Fruit fly (Drosophila melanogaster) whole organism, prepupa: ENCODE data around the gene Ser12.

Source experiments
- Blimp-1 ChIP-seq: fragments of 200-800 bp; sonication (Bioruptor generic); optimal IDR thresholded peaks from 3 replicates; lab custom pipeline; 2017; ENCODE audit warnings: missing biosample characterization, missing genetic modification characterization, mild to moderate bottlenecking, moderate library complexity, missing genetic modification reagents
- CG10631 ChIP-seq: fragments of 200-800 bp; sonication (Bioruptor generic); optimal IDR thresholded peaks from 2 replicates; lab custom pipeline; 2016; ENCODE audit warnings: missing biosample characterization, missing genetic modification characterization
- CG11294 ChIP-seq: fragments of 200-800 bp; sonication (Bioruptor generic); IDR thresholded peaks from 2 replicates; pipeline ENCODE4 v1.3.6; 2022; ENCODE audit warnings: missing biosample characterization, missing genetic modification characterization
- CG11762 ChIP-seq: fragments of 200-800 bp; sonication (Bioruptor generic); optimal IDR thresholded peaks from 3 replicates; lab custom pipeline; 2016; ENCODE audit warnings: missing biosample characterization, missing genetic modification characterization; ENCODE audit not compliant: insufficient read depth
- CG11902 ChIP-seq: fragments of 200-800 bp; sonication (Bioruptor generic); optimal IDR thresholded peaks from 3 replicates; lab custom pipeline; 2016; ENCODE audit warnings: missing biosample characterization, missing genetic modification characterization
- CG15336 ChIP-seq: fragments of 200-800 bp; sonication (Bioruptor generic); IDR thresholded peaks from 2 replicates; pipeline ENCODE4 v1.3.6; 2022; ENCODE audit warnings: missing biosample characterization, missing genetic modification characterization
- CG1621 ChIP-seq: fragments of 200-800 bp; sonication (Bioruptor generic); optimal IDR thresholded peaks from 3 replicates; lab custom pipeline; 2018; ENCODE audit warnings: missing biosample characterization, mild to moderate bottlenecking, missing genetic modification characterization
- CG3032 ChIP-seq: fragments of 200-800 bp; optimal IDR thresholded peaks from 2 replicates; lab custom pipeline; 2019; ENCODE audit warnings: missing biosample characterization, mild to moderate bottlenecking, missing genetic modification characterization, moderate library complexity
- CG31627 ChIP-seq: fragments of 200-800 bp; sonication (Bioruptor generic); optimal IDR thresholded peaks from 3 replicates; lab custom pipeline; 2016; ENCODE audit warnings: missing biosample characterization, missing genetic modification characterization
- CG32006 ChIP-seq: fragments of 200-800 bp; sonication (Bioruptor generic); optimal IDR thresholded peaks from 3 replicates; lab custom pipeline; 2017; ENCODE audit warnings: missing biosample characterization, mild to moderate bottlenecking, missing genetic modification characterization
- CG34406 ChIP-seq: fragments of 200-800 bp; sonication (Bioruptor generic); optimal IDR thresholded peaks from 3 replicates; lab custom pipeline; 2016; ENCODE audit warnings: missing biosample characterization, missing genetic modification characterization
- CG4318 ChIP-seq: fragments of 200-800 bp; sonication (Bioruptor generic); optimal IDR thresholded peaks from 3 replicates; lab custom pipeline; 2017; ENCODE audit warnings: missing biosample characterization, mild to moderate bottlenecking, missing genetic modification characterization
- CG6163 ChIP-seq: fragments of 200-800 bp; sonication (Bioruptor generic); IDR thresholded peaks from 3 replicates; pipeline ENCODE4 v1.3.6; 2022; ENCODE audit warnings: missing biosample characterization, missing genetic modification characterization
- CG6276 ChIP-seq: fragments of 200-800 bp; sonication (Bioruptor generic); optimal IDR thresholded peaks from 2 replicates; lab custom pipeline; 2017; ENCODE audit warnings: missing biosample characterization, mild to moderate bottlenecking, missing genetic modification characterization
- CG6808 ChIP-seq: fragments of 200-800 bp; sonication (Bioruptor generic); optimal IDR thresholded peaks from 3 replicates; lab custom pipeline; 2017; ENCODE audit warnings: missing biosample characterization, missing genetic modification characterization, mild to moderate bottlenecking, moderate library complexity, missing genetic modification reagents
- CG6854 ChIP-seq: fragments of 200-800 bp; sonication (Bioruptor generic); optimal IDR thresholded peaks from 2 replicates; lab custom pipeline; 2017; ENCODE audit warnings: missing biosample characterization, mild to moderate bottlenecking, missing genetic modification characterization
- CG8319 ChIP-seq: fragments of 200-800 bp; sonication (Bioruptor generic); optimal IDR thresholded peaks from 3 replicates; lab custom pipeline; 2016; ENCODE audit warnings: missing biosample characterization, missing genetic modification characterization
- CG8632 ChIP-seq: fragments of 200-800 bp; sonication (Bioruptor generic); optimal IDR thresholded peaks from 3 replicates; lab custom pipeline; 2016; ENCODE audit warnings: missing biosample characterization, missing genetic modification characterization
- Eip75B ChIP-seq: fragments of 200-800 bp; sonication (Bioruptor generic); optimal IDR thresholded peaks from 3 replicates; lab custom pipeline; 2016; ENCODE audit warnings: missing biosample characterization, missing genetic modification characterization
- Eip78C ChIP-seq: fragments of 200-800 bp; sonication (Bioruptor generic); peaks from one replicate; lab custom pipeline; 2016; ENCODE audit warnings: missing biosample characterization, missing genetic modification characterization
- Eip93F ChIP-seq: fragments of 200-800 bp; sonication (Bioruptor generic); optimal IDR thresholded peaks from 2 replicates; lab custom pipeline; 2016; ENCODE audit warnings: missing biosample characterization, mild to moderate bottlenecking, missing genetic modification characterization
- Ets21C ChIP-seq: fragments of 200-800 bp; sonication (Bioruptor generic); optimal IDR thresholded peaks from 3 replicates; lab custom pipeline; 2016; ENCODE audit warnings: missing biosample characterization, missing genetic modification characterization
- Ets96B ChIP-seq: fragments of 200-800 bp; optimal IDR thresholded peaks from 2 replicates; lab custom pipeline; 2019; ENCODE audit warnings: missing biosample characterization, mild to moderate bottlenecking, missing genetic modification characterization, moderate library complexity
- Gug ChIP-seq: fragments of 200-800 bp; sonication (Bioruptor generic); IDR thresholded peaks from 2 replicates; pipeline ENCODE4 v1.3.6; 2022; ENCODE audit warnings: missing biosample characterization, missing genetic modification characterization
- Hr38 ChIP-seq: sonication (Bioruptor generic); optimal IDR thresholded peaks from 2 replicates; lab custom pipeline; 2016; ENCODE audit warnings: missing biosample characterization, missing genetic modification characterization
- Hr39 ChIP-seq: fragments of 200-800 bp; sonication (Bioruptor generic); optimal IDR thresholded peaks from 2 replicates; lab custom pipeline; 2016; ENCODE audit warnings: missing biosample characterization, missing genetic modification characterization
- Hr4 ChIP-seq: fragments of 200-800 bp; sonication (Bioruptor generic); optimal IDR thresholded peaks from 3 replicates; lab custom pipeline; 2016; ENCODE audit warnings: missing biosample characterization, missing genetic modification characterization
- Lpt ChIP-seq: fragments of 200-800 bp; sonication (Bioruptor generic); optimal IDR thresholded peaks from 3 replicates; lab custom pipeline; 2016; ENCODE audit warnings: missing biosample characterization, missing genetic modification characterization
- Met ChIP-seq: fragments of 200-800 bp; sonication (Bioruptor generic); optimal IDR thresholded peaks from 3 replicates; lab custom pipeline; 2016; ENCODE audit warnings: missing biosample characterization, missing genetic modification characterization
- OdsH ChIP-seq: fragments of 200-800 bp; sonication (Bioruptor generic); optimal IDR thresholded peaks from 3 replicates; lab custom pipeline; 2016; ENCODE audit warnings: missing biosample characterization, missing genetic modification characterization
- Smox ChIP-seq: fragments of 200-800 bp; sonication (Bioruptor generic); optimal IDR thresholded peaks from 3 replicates; lab custom pipeline; 2016; ENCODE audit warnings: missing biosample characterization, missing genetic modification characterization
- Sox102F ChIP-seq: fragments of 200-800 bp; sonication (Bioruptor generic); optimal IDR thresholded peaks from 2 replicates; lab custom pipeline; 2016; ENCODE audit warnings: missing biosample characterization, mild to moderate bottlenecking, missing genetic modification characterization
- Sox14 ChIP-seq: fragments of 200-800 bp; sonication (Bioruptor generic); optimal IDR thresholded peaks from 3 replicates; lab custom pipeline; 2016; ENCODE audit warnings: missing biosample characterization, missing genetic modification characterization
- Sox15 ChIP-seq: fragments of 200-800 bp; sonication (Bioruptor generic); optimal IDR thresholded peaks from 3 replicates; lab custom pipeline; 2016; ENCODE audit warnings: missing biosample characterization, missing genetic modification characterization
- achi ChIP-seq: fragments of 200-800 bp; sonication (Bioruptor generic); optimal IDR thresholded peaks from 3 replicates; lab custom pipeline; 2016; ENCODE audit warnings: missing biosample characterization, missing genetic modification characterization
- cyc ChIP-seq: fragments of 200-800 bp; sonication (Bioruptor generic); optimal IDR thresholded peaks from 3 replicates; lab custom pipeline; 2016; ENCODE audit warnings: missing biosample characterization, missing genetic modification characterization
- dac ChIP-seq: fragments of 200-800 bp; sonication (Bioruptor generic); optimal IDR thresholded peaks from 2 replicates; lab custom pipeline; 2017; ENCODE audit warnings: missing biosample characterization, mild to moderate bottlenecking, missing genetic modification characterization
- dsx ChIP-seq: fragments of 200-800 bp; optimal IDR thresholded peaks from 3 replicates; lab custom pipeline; 2019; ENCODE audit warnings: missing biosample characterization, mild to moderate bottlenecking, missing genetic modification characterization, moderate library complexity; ENCODE audit not compliant: poor library complexity, severe bottlenecking
- eg ChIP-seq: fragments of 200-800 bp; sonication (Bioruptor generic); IDR thresholded peaks from 3 replicates; pipeline ENCODE4 v1.3.6; 2022; ENCODE audit warnings: missing biosample characterization, missing genetic modification characterization
- esn ChIP-seq: fragments of 200-800 bp; sonication (Bioruptor generic); optimal IDR thresholded peaks from 2 replicates; lab custom pipeline; 2016; ENCODE audit warnings: missing biosample characterization, mild to moderate bottlenecking, missing genetic modification characterization, moderate library complexity
- fd59A ChIP-seq: fragments of 200-800 bp; sonication (Bioruptor generic); optimal IDR thresholded peaks from 2 replicates; lab custom pipeline; 2017; ENCODE audit warnings: missing biosample characterization, mild to moderate bottlenecking, missing genetic modification characterization, missing genetic modification reagents
- fd85E ChIP-seq: fragments of 200-800 bp; sonication (Bioruptor generic); optimal IDR thresholded peaks from 3 replicates; lab custom pipeline; 2016; ENCODE audit warnings: missing biosample characterization, missing genetic modification characterization
- fkh ChIP-seq: fragments of 200-800 bp; sonication (Bioruptor generic); optimal IDR thresholded peaks from 3 replicates; lab custom pipeline; 2017; ENCODE audit warnings: missing biosample characterization, mild to moderate bottlenecking, missing genetic modification characterization, moderate library complexity
- lz ChIP-seq: fragments of 200-800 bp; sonication (Bioruptor generic); optimal IDR thresholded peaks from 3 replicates; lab custom pipeline; 2016; ENCODE audit warnings: missing biosample characterization, missing genetic modification characterization
- net ChIP-seq: fragments of 200-800 bp; sonication (Bioruptor generic); optimal IDR thresholded peaks from 3 replicates; lab custom pipeline; 2016; ENCODE audit warnings: missing biosample characterization, missing genetic modification characterization
- pdm3 ChIP-seq: fragments of 200-800 bp; sonication (Bioruptor generic); optimal IDR thresholded peaks from 3 replicates; lab custom pipeline; 2016; ENCODE audit warnings: missing biosample characterization, missing genetic modification characterization
- salr ChIP-seq, 2 experiments: fragments of 200-800 bp; sonication (Bioruptor generic); optimal IDR thresholded peaks; 3 replicates each; lab custom pipeline; 2016 to 2018; ENCODE audit warnings: missing biosample characterization in 2 of 2, missing genetic modification characterization in 2 of 2, mild to moderate bottlenecking in 1 of 2
- spab ChIP-seq: fragments of 200-800 bp; sonication (Bioruptor generic); optimal IDR thresholded peaks from 2 replicates; lab custom pipeline; 2017; ENCODE audit warnings: missing biosample characterization, mild to moderate bottlenecking, missing genetic modification characterization, missing genetic modification reagents
- ss ChIP-seq, 2 experiments: fragments of 200-800 bp; sonication (Bioruptor generic); optimal IDR thresholded peaks; 2 replicates in 1 of 2; 3 replicates in 1 of 2; lab custom pipeline; 2017 to 2018; ENCODE audit warnings: mild to moderate bottlenecking in 2 of 2, missing biosample characterization in 2 of 2, missing genetic modification characterization in 2 of 2, moderate library complexity in 1 of 2
- svp ChIP-seq: fragments of 200-800 bp; sonication (Bioruptor generic); peaks from one replicate; lab custom pipeline; 2016; ENCODE audit warnings: missing biosample characterization, missing genetic modification characterization
- topi ChIP-seq: fragments of 200-800 bp; sonication (Bioruptor generic); optimal IDR thresholded peaks from 3 replicates; lab custom pipeline; 2016; ENCODE audit warnings: missing biosample characterization, missing genetic modification characterization
- vri ChIP-seq: fragments of 200-800 bp; sonication (Bioruptor generic); optimal IDR thresholded peaks from 3 replicates; lab custom pipeline; 2016; ENCODE audit warnings: missing biosample characterization, mild to moderate bottlenecking, missing genetic modification characterization

Gene Ser12

DNA sequence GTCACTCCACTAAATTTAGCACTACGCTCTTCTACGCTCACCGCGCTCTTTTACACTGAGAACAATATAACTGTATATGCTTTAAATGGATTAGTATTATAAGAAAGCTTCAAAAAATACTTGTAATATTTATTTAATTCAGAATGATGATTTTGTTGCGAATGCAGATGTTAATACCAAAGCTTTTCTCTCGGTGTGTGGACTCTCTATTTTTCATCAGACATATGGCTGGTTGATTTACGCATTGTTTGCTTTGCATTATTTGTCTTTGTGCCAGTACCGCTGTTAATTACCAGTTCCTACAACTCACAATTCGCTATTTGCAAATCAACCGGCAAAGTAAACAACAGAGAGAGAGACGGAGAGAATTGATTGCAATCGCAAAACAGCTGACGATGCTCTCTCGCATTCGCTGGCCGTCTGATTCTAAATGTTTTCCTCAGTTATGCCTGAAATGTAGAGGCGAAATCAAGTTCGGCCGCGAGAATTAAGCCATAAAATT is 29.4 kb downstream of the Ser12 start:
- TF ChIP-seq Eip78C (GFP tag; lab: Kevin White, UChicago), result peak; percentile 100
- peak; percentile 99 for TF ChIP-seq Sox14 (GFP tag; lab: Kevin White, UChicago)
- peak; percentile 98 for TF ChIP-seq CG1621 (tag; lab: Kevin White, UChicago)
- peak; percentile 99 for TF ChIP-seq OdsH (GFP tag; lab: Kevin White, UChicago)
- peak; percentile 97 to 99 for TF ChIP-seq ss (GFP tag; optimal IDR thresholded peaks at IDR 0.05; lab: Kevin White, UChicago)
- peak; percentile 99 for TF ChIP-seq CG8632 (GFP tag; lab: Kevin White, UChicago)
- TF ChIP-seq Met (GFP tag; lab: Kevin White, UChicago), result peak; percentile 99
- peak; percentile 99 for TF ChIP-seq spab (GFP tag; lab: Kevin White, UChicago)
- TF ChIP-seq achi (GFP tag; lab: Kevin White, UChicago), result peak; percentile 98
- TF ChIP-seq fd59A (GFP tag; lab: Kevin White, UChicago), result peak; percentile 99
- TF ChIP-seq Gug (GFP tag; lab: Robert Waterston, UW), result peak; percentile 99
- TF ChIP-seq Hr38, result peak; percentile 85
- peak; percentile 97 for TF ChIP-seq Smox (GFP tag; lab: Kevin White, UChicago)
- TF ChIP-seq Lpt (GFP tag; lab: Kevin White, UChicago), result peak; percentile 98
- peak; percentile 99 for TF ChIP-seq CG32006 (GFP tag; lab: Kevin White, UChicago)
- TF ChIP-seq CG6808 (GFP tag; lab: Kevin White, UChicago), result peak; percentile 98
- peak; percentile 85 for TF ChIP-seq CG6854
- peak; percentile 97 for TF ChIP-seq cyc
- TF ChIP-seq svp (GFP tag; lab: Kevin White, UChicago), result peak; percentile 98
- peak; percentile 99 for TF ChIP-seq esn (GFP tag; lab: Kevin White, UChicago)
- peak; percentile 98 for TF ChIP-seq topi
- TF ChIP-seq CG6163 (GFP tag; lab: Robert Waterston, UW), result peak; percentile 100
- TF ChIP-seq fkh (GFP tag; lab: Kevin White, UChicago), result peak; percentile 94
- peak; percentile 98 for TF ChIP-seq dsx (GFP tag; lab: Kevin White, UChicago)
- TF ChIP-seq eg (GFP tag; lab: Robert Waterston, UW), result peak; percentile 100
- TF ChIP-seq CG11902 (GFP tag; lab: Kevin White, UChicago), result peak; percentile 95
- peak; percentile 99 for TF ChIP-seq CG34406 (GFP tag; lab: Kevin White, UChicago)
- peak; percentile 100 for TF ChIP-seq Hr4 (GFP tag; lab: Kevin White, UChicago)
- peak; percentile 97 for TF ChIP-seq Hr39 (GFP tag; lab: Kevin White, UChicago)
- peak; percentile 97 for TF ChIP-seq CG6276
- TF ChIP-seq lz (GFP tag; lab: Kevin White, UChicago), result peak; percentile 98
- peak; percentile 98 for TF ChIP-seq Ets96B
- TF ChIP-seq CG11762, result peak; percentile 97
- TF ChIP-seq Blimp-1 (GFP tag; lab: Kevin White, UChicago), result peak; percentile 87
- peak; percentile 100 for TF ChIP-seq CG15336
- TF ChIP-seq CG10631, result peak; percentile 99
- peak; percentile 98 for TF ChIP-seq CG8319 (GFP tag; lab: Kevin White, UChicago)
- TF ChIP-seq CG31627 (GFP tag; lab: Kevin White, UChicago), result peak; percentile 97
- TF ChIP-seq vri (GFP tag; lab: Kevin White, UChicago), result peak; percentile 99
- TF ChIP-seq Eip75B (GFP tag; lab: Kevin White, UChicago), result peak; percentile 99
- peak; percentile 98 to 99 for TF ChIP-seq salr (GFP tag; optimal IDR thresholded peaks at IDR 0.05; lab: Kevin White, UChicago)
- peak; percentile 99 for TF ChIP-seq Sox102F (GFP tag; lab: Kevin White, UChicago)
- TF ChIP-seq Sox15 (GFP tag; lab: Kevin White, UChicago), result peak; percentile 95
- TF ChIP-seq fd85E, result peak; percentile 94
- TF ChIP-seq Ets21C (GFP tag; lab: Kevin White, UChicago), result peak; percentile 95
- peak; percentile 99 for TF ChIP-seq net (GFP tag; lab: Kevin White, UChicago)
- TF ChIP-seq CG4318 (GFP tag; lab: Kevin White, UChicago), result peak; percentile 96
- peak; percentile 99 for TF ChIP-seq pdm3 (GFP tag; lab: Kevin White, UChicago)
- TF ChIP-seq Eip93F, result peak; percentile 95
- peak; percentile 96 for TF ChIP-seq dac (GFP tag; lab: Kevin White, UChicago)
- peak; percentile 98 for TF ChIP-seq CG3032 (tag; lab: Kevin White, UChicago)
- TF ChIP-seq CG11294 (GFP tag; lab: Robert Waterston, UW), result peak; percentile 99
